Worm (Caenorhabditis elegans): ENCODE measurements around the gene F28C6.5.

F28C6.5 gene

DNA sequence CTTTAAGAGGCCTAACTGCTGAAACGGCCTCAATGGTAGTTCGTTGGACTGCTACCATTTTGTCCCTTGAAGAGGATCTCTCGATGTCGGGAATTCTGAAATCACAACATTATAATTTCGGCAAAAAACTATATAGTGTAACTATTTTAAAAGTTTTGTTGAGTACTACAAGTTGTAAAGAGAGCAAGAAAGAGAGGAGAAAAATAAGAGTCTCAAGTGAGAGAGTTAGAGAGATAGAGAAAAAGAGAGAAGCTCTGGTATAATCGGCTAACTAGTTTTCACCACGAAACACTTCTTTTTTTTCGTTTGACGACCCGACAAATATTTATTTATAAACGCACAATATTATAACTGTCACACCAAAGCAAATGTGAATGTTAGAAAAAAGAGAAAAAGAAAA is 38.3 kb downstream of the F28C6.5 start, which contains the start of gene vab-9:
Gene vab-9 (minus strand): TSS at position 101 of the 400 bp plus-strand sequence.
- TF ChIP-seq pha-4 (tag; optimal IDR thresholded peaks at IDR 0.05) (peak; percentile 46), ztf-11 (tag; optimal IDR thresholded peaks at IDR 0.05) (no peak)

DNA sequence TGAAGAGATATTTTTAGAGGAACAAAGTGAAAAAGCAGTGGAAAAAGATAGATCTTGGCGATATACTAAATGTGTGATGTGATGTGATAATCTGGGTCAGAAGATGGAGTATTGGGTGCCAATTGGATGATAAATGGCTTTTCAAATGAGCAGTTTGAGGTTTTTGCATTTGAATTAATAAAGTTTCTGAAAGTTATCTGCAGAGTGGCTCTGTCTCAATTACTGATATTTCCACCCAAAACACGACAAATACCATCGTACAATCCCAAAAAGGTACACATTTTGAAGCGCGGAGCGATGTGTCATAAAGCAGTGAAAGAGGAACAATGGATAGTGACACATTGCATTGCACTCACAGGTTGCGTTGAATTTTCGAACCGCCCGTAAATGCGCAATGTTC is 40.2 kb downstream of the F28C6.5 start:
- TF ChIP-seq ceh-16 (tag; optimal IDR thresholded peaks at IDR 0.05) (no peak), nhr-237 (tag; optimal IDR thresholded peaks at IDR 0.05) (no peak), pqm-1 (tag; optimal IDR thresholded peaks at IDR 0.05) (no peak), unc-62 (GFP tag; optimal IDR thresholded peaks at IDR 0.05) (no peak), elt-2 (tag; optimal IDR thresholded peaks at IDR 0.05) (no peak), elt-1 (tag; optimal IDR thresholded peaks at IDR 0.05) (no peak), ceh-9 (tag; optimal IDR thresholded peaks at IDR 0.05) (no peak), unc-39 (tag; optimal IDR thresholded peaks at IDR 0.05) (no peak), ceh-82 (tag; optimal IDR thresholded peaks at IDR 0.05) (no peak), lsy-12 (tag; optimal IDR thresholded peaks at IDR 0.05) (no peak)

DNA sequence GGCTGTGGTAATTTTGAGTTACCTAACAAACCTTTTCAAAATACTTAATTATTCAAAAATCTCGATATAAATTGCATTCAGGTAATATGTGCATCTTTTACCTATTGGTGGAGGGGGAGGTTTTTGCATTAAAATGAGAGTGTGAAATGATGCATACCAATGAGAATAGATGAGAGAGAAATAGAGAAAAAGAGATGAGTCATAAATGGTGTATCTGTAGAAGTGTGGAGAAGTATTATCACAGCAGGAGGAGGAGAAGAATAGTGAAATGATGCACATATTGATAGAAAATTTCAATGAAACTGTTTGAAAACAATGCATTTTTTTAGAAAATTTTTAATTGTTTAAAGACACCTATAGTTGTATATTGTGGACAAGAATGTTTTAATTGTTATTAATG is 41.2 kb downstream of the F28C6.5 start:
- no peak for TF ChIP-seq egl-5 (tag; optimal IDR thresholded peaks at IDR 0.05)
- TF ChIP-seq nfya-1 (tag; optimal IDR thresholded peaks at IDR 0.05; ENCODE audit: insufficient read depth): peak; percentile 18
- no peak for TF ChIP-seq unc-62 (GFP tag; optimal IDR thresholded peaks at IDR 0.05)
- TF ChIP-seq ceh-82 (tag; optimal IDR thresholded peaks at IDR 0.05): no peak
- no peak for TF ChIP-seq R02D3.7 (tag; optimal IDR thresholded peaks at IDR 0.05)
- peak; percentile 22 for TF ChIP-seq pqm-1 (tag; optimal IDR thresholded peaks at IDR 0.05)
- no peak for TF ChIP-seq nhr-77 (tag; optimal IDR thresholded peaks at IDR 0.05)
- TF ChIP-seq pha-4 (tag; optimal IDR thresholded peaks at IDR 0.05): peak; percentile 45
- TF ChIP-seq elt-2 (tag; optimal IDR thresholded peaks at IDR 0.05): peak; percentile 29

DNA sequence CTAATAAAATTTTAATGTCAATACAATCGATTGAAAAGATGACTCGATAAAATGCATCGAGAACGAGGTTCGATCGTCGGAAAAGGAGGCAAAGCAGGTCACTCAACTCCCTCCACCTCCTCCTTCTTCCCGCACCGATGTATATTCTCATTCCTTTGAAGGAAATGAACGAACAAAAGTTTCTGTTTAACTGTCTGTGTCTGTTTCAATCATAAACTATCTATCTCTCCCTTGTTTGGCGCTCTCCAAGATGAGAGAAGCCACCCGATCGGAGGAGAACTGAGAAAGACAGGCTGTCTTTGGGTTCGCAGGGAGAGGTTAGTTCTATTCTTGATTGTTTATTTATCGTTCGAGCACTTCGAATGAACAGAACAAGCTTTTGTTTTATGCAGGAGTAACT is 41.8 kb downstream of the F28C6.5 start, which contains the start of gene D2085.7:
Gene D2085.7 (plus strand): TSS at position 251 of the 400 bp plus-strand sequence.
- TF ChIP-seq ama-1 (optimal IDR thresholded peaks at IDR 0.05) (no peak), ztf-11 (tag; optimal IDR thresholded peaks at IDR 0.05) (no peak), elt-2 (tag; optimal IDR thresholded peaks at IDR 0.05) (peak; percentile 24), lsy-12 (tag; optimal IDR thresholded peaks at IDR 0.05) (no peak), nhr-23 (tag; optimal IDR thresholded peaks at IDR 0.05) (peak; percentile 25), nhr-25 (tag; optimal IDR thresholded peaks at IDR 0.05) (peak; percentile 37), hmg-11 (tag; optimal IDR thresholded peaks at IDR 0.05) (no peak), lin-39 (tag; optimal IDR thresholded peaks at IDR 0.05) (no peak), ztf-4 (tag; optimal IDR thresholded peaks at IDR 0.05) (no peak)

DNA sequence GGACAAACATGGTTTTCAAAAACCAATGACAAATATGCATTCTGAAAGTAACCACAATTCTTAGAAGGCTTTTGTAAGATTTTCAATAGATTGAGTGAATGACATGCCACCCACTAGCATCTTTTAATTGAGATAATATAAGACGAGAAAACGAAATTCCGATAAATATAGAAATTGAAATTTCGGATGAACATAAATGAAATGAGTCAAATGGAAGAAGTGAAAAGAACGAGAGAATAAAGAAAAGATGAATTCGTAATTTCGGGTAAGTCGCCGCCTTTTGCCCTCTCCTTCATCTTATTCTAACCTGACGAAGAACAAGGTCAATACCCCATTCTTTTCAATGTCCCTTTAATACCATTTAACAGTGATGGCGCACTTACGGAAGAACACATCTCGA is 43.1 kb downstream of the F28C6.5 start:
- TF ChIP-seq elt-3 (tag; optimal IDR thresholded peaks at IDR 0.05): no peak
- TF ChIP-seq nhr-77 (tag; optimal IDR thresholded peaks at IDR 0.05): no peak
- no peak for TF ChIP-seq nhr-67 (tag; optimal IDR thresholded peaks at IDR 0.05)
- no peak for TF ChIP-seq pha-4 (tag; optimal IDR thresholded peaks at IDR 0.05)
- TF ChIP-seq hmg-11 (tag; optimal IDR thresholded peaks at IDR 0.05): no peak
- TF ChIP-seq ztf-11 (tag; optimal IDR thresholded peaks at IDR 0.05): no peak
- no peak for TF ChIP-seq nhr-25 (tag; optimal IDR thresholded peaks at IDR 0.05)
- TF ChIP-seq ceh-28 (tag; optimal IDR thresholded peaks at IDR 0.05): no peak
- TF ChIP-seq zag-1 (tag; optimal IDR thresholded peaks at IDR 0.05): no peak
- no peak for TF ChIP-seq mml-1 (tag; optimal IDR thresholded peaks at IDR 0.05)
- TF ChIP-seq nhr-237 (tag; optimal IDR thresholded peaks at IDR 0.05): no peak
- TF ChIP-seq lin-15B (tag; optimal IDR thresholded peaks at IDR 0.05): no peak
- TF ChIP-seq lsy-12 (tag; optimal IDR thresholded peaks at IDR 0.05): no peak
- no peak for TF ChIP-seq nfya-1 (tag; optimal IDR thresholded peaks at IDR 0.05; ENCODE audit: insufficient read depth)
- TF ChIP-seq sea-2 (GFP tag; optimal IDR thresholded peaks at IDR 0.05): no peak
- TF ChIP-seq unc-39 (tag; optimal IDR thresholded peaks at IDR 0.05): no peak
- no peak for TF ChIP-seq nhr-12 (tag; optimal IDR thresholded peaks at IDR 0.05)
- no peak for TF ChIP-seq ZK546.5 (tag; optimal IDR thresholded peaks at IDR 0.05)
- TF ChIP-seq R02D3.7 (tag; optimal IDR thresholded peaks at IDR 0.05): no peak
- no peak for TF ChIP-seq ztf-4 (tag; optimal IDR thresholded peaks at IDR 0.05)

DNA sequence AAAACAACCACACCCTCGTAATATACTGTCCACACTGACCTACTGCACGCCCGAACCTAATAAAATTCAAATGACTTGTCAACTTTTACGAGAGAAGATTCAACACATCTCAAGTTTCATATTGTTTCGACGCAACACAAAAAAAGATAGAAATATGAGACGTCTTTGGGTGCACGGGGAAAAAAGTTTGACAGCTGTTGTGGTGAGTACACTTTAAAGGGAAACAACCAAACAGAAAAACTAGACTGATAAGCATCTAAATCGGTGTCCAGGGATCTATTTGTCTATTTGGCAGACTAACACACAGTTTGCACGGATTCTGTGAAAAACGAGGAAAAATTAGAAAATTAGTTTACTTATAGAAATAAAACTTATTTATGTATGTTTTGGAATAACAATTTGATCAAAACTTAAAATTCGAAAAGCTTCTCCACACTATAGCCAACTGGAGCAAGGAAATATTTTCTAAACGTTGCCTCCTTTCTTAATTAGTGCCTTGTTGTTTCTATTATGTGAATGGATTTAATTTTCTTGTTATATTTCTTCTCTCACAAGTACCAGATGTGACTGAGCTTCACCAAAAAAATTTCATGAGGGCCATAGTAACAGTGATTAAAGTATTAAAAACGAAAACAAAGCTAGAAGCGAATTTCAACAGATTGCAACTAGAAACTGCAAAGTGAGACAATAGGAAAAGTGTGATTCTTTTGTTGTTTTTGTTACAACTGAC is 44.5 kb downstream of the F28C6.5 start:
- TF ChIP-seq lin-39 (tag; optimal IDR thresholded peaks at IDR 0.05) (peak; percentile 31), pha-4 (tag; optimal IDR thresholded peaks at IDR 0.05) (peak; percentile 20), nhr-28 (tag; optimal IDR thresholded peaks at IDR 0.05) (no peak), unc-62 (GFP tag; optimal IDR thresholded peaks at IDR 0.05) (peak; percentile 7), tbx-2 (tag; optimal IDR thresholded peaks at IDR 0.05) (no peak)

Data from whole organism, L3 larva.